Fruit fly (Drosophila melanogaster) whole organism: Measurements from ENCODE around the gene CG10576.

ENCODE experiments used
- CG8478 ChIP-seq: fragments of >200 bp; optimal IDR thresholded peaks from 2 replicates; lab custom pipeline; 2018; ENCODE audit warnings: inconsistent platforms
- Dll ChIP-seq: fragments of >200 bp; optimal IDR thresholded peaks from 2 replicates; lab custom pipeline; 2017
- EcR ChIP-seq, 2 experiments: fragments of >200 bp; optimal IDR thresholded peaks; 2 replicates each; lab custom pipeline; 2017; ENCODE audit warnings: missing biosample characterization in 2 of 2, missing genetic modification characterization in 2 of 2, missing genetic modification reagents in 2 of 2
- pan ChIP-seq: fragments of >200 bp; optimal IDR thresholded peaks from 2 replicates; lab custom pipeline; 2017
- psq ChIP-seq: fragments of >200 bp; optimal IDR thresholded peaks from 2 replicates; lab custom pipeline; 2017
- usp ChIP-seq: fragments of >200 bp; optimal IDR thresholded peaks from 2 replicates; lab custom pipeline; 2017; ENCODE audit warnings: missing biosample characterization, missing genetic modification characterization, mixed read lengths

DNA sequence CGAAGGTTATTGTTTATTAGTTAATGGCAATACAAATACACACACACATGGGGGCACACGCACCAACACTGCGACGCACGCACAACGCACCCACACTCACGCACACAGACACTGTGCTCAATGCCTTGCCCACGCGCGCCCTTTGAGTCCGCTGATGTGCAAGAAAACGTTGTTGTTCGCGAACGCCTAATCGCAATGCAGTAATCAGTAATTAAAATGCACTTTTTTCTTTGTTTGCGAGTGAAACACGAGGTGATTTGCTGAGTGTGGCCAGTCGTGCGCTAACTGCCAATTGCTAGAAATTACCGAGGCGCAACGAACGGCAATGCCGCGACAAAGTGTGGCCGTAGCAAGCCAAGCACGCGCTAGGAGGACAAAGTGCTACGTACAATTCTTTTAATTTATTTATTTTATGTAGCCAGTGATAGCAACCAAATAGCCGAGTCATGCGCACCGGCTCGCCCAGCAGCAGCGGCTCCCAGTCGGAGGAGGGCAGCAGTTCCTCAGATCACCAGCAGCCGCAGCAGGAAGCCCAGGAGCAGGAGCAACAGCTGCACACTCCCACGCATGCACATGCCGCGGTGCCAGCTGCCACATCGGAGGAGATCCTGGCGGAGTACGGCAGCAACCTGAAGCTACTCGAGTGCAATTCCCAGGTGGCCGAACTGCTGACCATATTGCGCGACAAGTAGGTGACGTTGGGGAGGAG, 45.3 kb upstream of the CG10576 start, which contains the start of the genes S6k and kri:
- TF ChIP-seq psq (lab: Kevin White, UChicago), result no peak
- no peak for TF ChIP-seq CG8478 (lab: Kevin White, UChicago)
- no peak for TF ChIP-seq pan
- TF ChIP-seq EcR (GFP tag; optimal IDR thresholded peaks at IDR 0.05; lab: Kevin White, UChicago), result no peak
- no peak for TF ChIP-seq Dll (lab: Kevin White, UChicago)
- no peak for TF ChIP-seq usp (GFP tag; lab: Kevin White, UChicago)
